Fruit fly (Drosophila melanogaster): ENCODE results near the gene Cbs.
A peak's percentile ranks its signal among the peaks of the same experiment; 100 is the strongest.

The Cbs gene

dm6 chrX:21053099-21053715 is 8.3 kb downstream of the Cbs start (continued):
- TF ChIP-seq CG10959 (GFP tag; IDR thresholded peaks at IDR 0.05) (peak; percentile 65), D19A (tag; optimal IDR thresholded peaks at IDR 0.05) (peak; percentile 32), lmd (GFP tag; IDR thresholded peaks at IDR 0.05) (peak; percentile 55), CG2875 (GFP tag; optimal IDR thresholded peaks at IDR 0.05) (peak; percentile 59), z (GFP tag; IDR thresholded peaks at IDR 0.05) (no peak), Sin3A (optimal IDR thresholded peaks at IDR 0.05) (peak; percentile 75), CG7357 (GFP tag; IDR thresholded peaks at IDR 0.05) (0 out of 3 replicates have a peak, but pooled peaks have one; percentile 31), Awh (GFP tag; IDR thresholded peaks at IDR 0.05) (peak; percentile 70), CG8359 (GFP tag; optimal IDR thresholded peaks at IDR 0.05; ENCODE audit: borderline replicate concordance) (peak; percentile 39), gce (GFP tag; IDR thresholded peaks at IDR 0.05) (peak; percentile 87), Lim3 (GFP tag; IDR thresholded peaks at IDR 0.05) (no peak), CG14710 (tag; optimal IDR thresholded peaks at IDR 0.05) (peak; percentile 44), NfI (GFP tag; optimal IDR thresholded peaks at IDR 0.05) (peak; percentile 87), bsh (GFP tag; optimal IDR thresholded peaks at IDR 0.05) (peak; percentile 50 to 64), Gsc (GFP tag; IDR thresholded peaks at IDR 0.05) (no peak), CG2199 (GFP tag; IDR thresholded peaks at IDR 0.05) (no peak), Mrtf (GFP tag; IDR thresholded peaks at IDR 0.05) (peak; percentile 39; the same call in 1 of the 3 replicates), Dbx (GFP tag; IDR thresholded peaks at IDR 0.05) (peak; percentile 85), YL-1 (GFP tag; optimal IDR thresholded peaks at IDR 0.05) (peak; percentile 89), Dp (GFP tag; optimal IDR thresholded peaks at IDR 0.05) (peak; percentile 26), CG1647 (GFP tag; optimal IDR thresholded peaks at IDR 0.05) (peak; percentile 63), slp2 (GFP tag; optimal IDR thresholded peaks at IDR 0.05) (peak; percentile 68), CG10565 (GFP tag; optimal IDR thresholded peaks at IDR 0.05) (peak; percentile 14), CG17912 (GFP tag; optimal IDR thresholded peaks at IDR 0.05) (peak; percentile 84), CG5180 (GFP tag; optimal IDR thresholded peaks at IDR 0.05) (peak; percentile 58), Fer1 (GFP tag; optimal IDR thresholded peaks at IDR 0.05) (peak; percentile 87), CG11504 (tag; optimal IDR thresholded peaks at IDR 0.05) (peak; percentile 59), vfl (GFP tag; optimal IDR thresholded peaks at IDR 0.05) (peak; percentile 47), cg (GFP tag; optimal IDR thresholded peaks at IDR 0.05) (no peak), caup (GFP tag; optimal IDR thresholded peaks at IDR 0.05; ENCODE audit: severe bottlenecking) (peak; percentile 93), CG15601 (tag; optimal IDR thresholded peaks at IDR 0.05) (peak; percentile 56), nerfin-2 (GFP tag; IDR thresholded peaks at IDR 0.05; ENCODE audit: partially characterized antibody) (peak; percentile 56), sc (optimal IDR thresholded peaks at IDR 0.05) (no peak), sc (GFP tag; optimal IDR thresholded peaks at IDR 0.05) (peak; percentile 18), Neu2 (GFP tag; optimal IDR thresholded peaks at IDR 0.05; ENCODE audit: borderline replicate concordance) (no peak), tap (tag; optimal IDR thresholded peaks at IDR 0.05) (peak; percentile 55), ranshi (GFP tag; IDR thresholded peaks at IDR 0.05) (peak; percentile 70), CG11247 (GFP tag; IDR thresholded peaks at IDR 0.05) (peak; percentile 70), CG18476 (GFP tag; optimal IDR thresholded peaks at IDR 0.05) (no peak), Mad (GFP tag; optimal IDR thresholded peaks at IDR 0.05) (peak; percentile 79), Ptx1 (GFP tag; IDR thresholded peaks at IDR 0.05) (peak; percentile 63), onecut (GFP tag; IDR thresholded peaks at IDR 0.05) (peak; percentile 83), gem (tag; optimal IDR thresholded peaks at IDR 0.05) (peak; percentile 53), CG13287 (GFP tag; IDR thresholded peaks at IDR 0.05; ENCODE audit: partially characterized antibody) (peak; percentile 79), CG18764 (GFP tag; optimal IDR thresholded peaks at IDR 0.05) (peak; percentile 67), CG17328 (GFP tag; IDR thresholded peaks at IDR 0.05) (peak; percentile 78), pho (GFP tag; optimal IDR thresholded peaks at IDR 0.05) (peak; percentile 63), MESR4 (GFP tag; optimal IDR thresholded peaks at IDR 0.05) (peak; percentile 98), Hr39 (optimal IDR thresholded peaks at IDR 0.05) (no peak), zf30C (GFP tag; optimal IDR thresholded peaks at IDR 0.05) (peak; percentile 47), wor (GFP tag; IDR thresholded peaks at IDR 0.05) (no peak)

All from whole organism, embryonic.